Worm (Caenorhabditis elegans) whole organism, L4 larva: ENCODE data around the gene mlt-10.

Experiments
- Y48G9A.11 ChIP-seq: fragments of 200-800 bp; sonication (Bioruptor generic); IDR thresholded peaks from 2 replicates; pipeline ENCODE4 v1.3.6; 2022; ENCODE audit warnings: missing genetic modification reagents, missing genetic modification characterization, missing compliant biosample characterization
- Y75B8A.6 ChIP-seq: fragments of 200-800 bp; sonication (Bioruptor generic); IDR thresholded peaks from 2 replicates; pipeline ENCODE4 v1.3.6; 2022; ENCODE audit warnings: missing genetic modification reagents, missing genetic modification characterization, missing compliant biosample characterization
- nhr-102 ChIP-seq: sonication (generic microtip); optimal IDR thresholded peaks from 2 replicates; lab custom pipeline; 2016; ENCODE audit warnings: mild to moderate bottlenecking, missing genetic modification characterization, moderate library complexity, missing compliant biosample characterization

- TF ChIP-seq Y48G9A.11 (GFP tag; lab: Robert Waterston, UW) (no peak), nhr-102 (tag; lab: Kevin White, UChicago) (no peak), Y75B8A.6 (GFP tag; lab: Robert Waterston, UW) (no peak)
Measured at ce11 chrII:555371-555770, 8.9 kb downstream of the mlt-10 start.
